Fruit fly (Drosophila melanogaster) whole organism, embryonic: ENCODE data around the gene Tsf1.

Source experiments
- CG10209 ChIP-seq: fragments of 200-800 bp; sonication (Bioruptor generic); optimal IDR thresholded peaks from 3 replicates; lab custom pipeline; 2017; ENCODE audit warnings: missing biosample characterization, mild to moderate bottlenecking, missing genetic modification characterization, missing genetic modification reagents
- CG9215 ChIP-seq: fragments of 200-800 bp; sonication (Bioruptor generic); IDR thresholded peaks from 2 replicates; pipeline ENCODE4 v1.3.6; 2022; ENCODE audit warnings: missing biosample characterization, missing genetic modification characterization
- HmgZ ChIP-seq: fragments of 200-800 bp; sonication (Bioruptor generic); optimal IDR thresholded peaks from 2 replicates; lab custom pipeline; 2018; ENCODE audit warnings: missing biosample characterization, mild to moderate bottlenecking, missing genetic modification characterization
- Hr39 ChIP-seq: fragments of >200 bp; optimal IDR thresholded peaks from 2 replicates; lab custom pipeline; 2017
- Neu2 ChIP-seq: fragments of 200-800 bp; sonication (Bioruptor generic); optimal IDR thresholded peaks from 3 replicates; lab custom pipeline; 2016; ENCODE audit warnings: missing biosample characterization, missing genetic modification characterization, borderline replicate concordance
- lilli ChIP-seq: fragments of 200-800 bp; sonication (Bioruptor generic); optimal IDR thresholded peaks from 3 replicates; lab custom pipeline; 2016; ENCODE audit warnings: missing biosample characterization, missing genetic modification characterization
- run ChIP-seq: fragments of 200-800 bp; sonication (Bioruptor generic); optimal IDR thresholded peaks from 3 replicates; lab custom pipeline; 2018; ENCODE audit warnings: missing biosample characterization, mild to moderate bottlenecking, missing genetic modification characterization
- trem ChIP-seq: fragments of 200-800 bp; optimal IDR thresholded peaks from 3 replicates; lab custom pipeline; 2019; ENCODE audit warnings: missing biosample characterization, mild to moderate bottlenecking, missing genetic modification characterization, moderate library complexity
- usp ChIP-seq: fragments of >200 bp; optimal IDR thresholded peaks from 2 replicates; lab custom pipeline; 2017; ENCODE audit warnings: missing biosample characterization, missing genetic modification characterization

- TF ChIP-seq HmgZ (tag; lab: Kevin White, UChicago): no peak
- TF ChIP-seq lilli (GFP tag; lab: Kevin White, UChicago): no peak
- no peak for TF ChIP-seq usp
- no peak for TF ChIP-seq CG9215 (GFP tag; lab: Robert Waterston, UW)
- no peak for TF ChIP-seq run
- TF ChIP-seq Hr39 (lab: Kevin White, UChicago): no peak
- no peak for TF ChIP-seq trem (tag; lab: Kevin White, UChicago)
- TF ChIP-seq Neu2 (GFP tag; lab: Kevin White, UChicago): no peak
- TF ChIP-seq CG10209 (GFP tag; lab: Kevin White, UChicago): no peak
Measured at dm6 chrX:18439367-18439766, 52.5 kb downstream of the Tsf1 start, which contains the start of gene CG43841.
